Worm (Caenorhabditis elegans) whole organism, mixed stage, embryonic: ENCODE results near the gene rhgf-2.
A peak's percentile ranks its signal among the peaks of the same experiment; 100 is the strongest.

Source experiments
- M03D4.4 ChIP-seq: sonication (generic microtip); optimal IDR thresholded peaks from 2 replicates; lab custom pipeline; 2017; ENCODE audit warnings: mild to moderate bottlenecking, missing genetic modification characterization, missing compliant biosample characterization
- bed-3 ChIP-seq: fragments of 200-800 bp; sonication (Bioruptor generic); optimal IDR thresholded peaks from 3 replicates; lab custom pipeline; 2018; ENCODE audit warnings: mild to moderate bottlenecking, missing genetic modification characterization, moderate library complexity, missing compliant biosample characterization
- blmp-1 ChIP-seq: fragments of 150-350 bp; optimal IDR thresholded peaks from 2 replicates; lab custom pipeline; 2014; ENCODE audit warnings: missing biosample characterization, missing genetic modification characterization
- ceh-43 ChIP-seq: fragments of 200-800 bp; sonication (Bioruptor generic); optimal IDR thresholded peaks from 2 replicates; lab custom pipeline; 2018; ENCODE audit warnings: mild to moderate bottlenecking, missing genetic modification characterization, moderate library complexity, missing compliant biosample characterization
- ceh-83 ChIP-seq: fragments of 200-800 bp; sonication (Bioruptor generic); optimal IDR thresholded peaks from 2 replicates; lab custom pipeline; 2018; ENCODE audit warnings: mild to moderate bottlenecking, missing genetic modification characterization, missing compliant biosample characterization
- ces-1 ChIP-seq: fragments of 150-350 bp; optimal IDR thresholded peaks from 2 replicates; lab custom pipeline; 2014; ENCODE audit warnings: missing biosample characterization, missing genetic modification reagents, missing genetic modification characterization
- cnd-1 ChIP-seq: fragments of 200-800 bp; sonication (Bioruptor generic); optimal IDR thresholded peaks from 2 replicates; lab custom pipeline; 2018; ENCODE audit warnings: mild to moderate bottlenecking, missing genetic modification characterization, missing compliant biosample characterization
- drap-1 ChIP-seq: fragments of 200-800 bp; sonication (Bioruptor generic); optimal IDR thresholded peaks from 3 replicates; lab custom pipeline; 2018; ENCODE audit warnings: mild to moderate bottlenecking, missing genetic modification characterization, missing compliant biosample characterization
- elt-1 ChIP-seq: sonication (generic microtip); optimal IDR thresholded peaks from 2 replicates; lab custom pipeline; 2017; ENCODE audit warnings: missing genetic modification characterization, mild to moderate bottlenecking, missing compliant biosample characterization, antibody characterized with exemption, moderate library complexity, borderline replicate concordance; ENCODE audit not compliant: insufficient read depth
- elt-3 ChIP-seq: fragments of 150-350 bp; optimal IDR thresholded peaks from 2 replicates; lab custom pipeline; 2014; ENCODE audit warnings: missing biosample characterization, missing genetic modification characterization
- flh-1 ChIP-seq: fragments of 200-800 bp; sonication (Bioruptor generic); optimal IDR thresholded peaks from 2 replicates; lab custom pipeline; 2018; ENCODE audit warnings: mild to moderate bottlenecking, missing genetic modification characterization, moderate library complexity, missing compliant biosample characterization
- ham-2 ChIP-seq: fragments of 200-800 bp; sonication (Bioruptor generic); optimal IDR thresholded peaks from 2 replicates; lab custom pipeline; 2018; ENCODE audit warnings: mild to moderate bottlenecking, missing genetic modification characterization, missing compliant biosample characterization
- lin-13 ChIP-seq: fragments of 150-350 bp; optimal IDR thresholded peaks from 2 replicates; lab custom pipeline; 2014; ENCODE audit warnings: missing biosample characterization, missing genetic modification characterization
- lin-32 ChIP-seq: fragments of 200-800 bp; sonication (Bioruptor generic); optimal IDR thresholded peaks from 2 replicates; lab custom pipeline; 2018; ENCODE audit warnings: mild to moderate bottlenecking, missing genetic modification characterization, missing compliant biosample characterization
- lsy-2 ChIP-seq: fragments of 150-350 bp; optimal IDR thresholded peaks from 2 replicates; lab custom pipeline; 2014; ENCODE audit warnings: missing biosample characterization, missing genetic modification characterization
- mab-5 ChIP-seq: fragments of 150-350 bp; optimal IDR thresholded peaks from 2 replicates; lab custom pipeline; 2014; ENCODE audit warnings: missing biosample characterization, missing genetic modification characterization
- mep-1 ChIP-seq: fragments of 150-350 bp; optimal IDR thresholded peaks from 2 replicates; lab custom pipeline; 2017; ENCODE audit warnings: missing biosample characterization, missing genetic modification reagents, missing genetic modification characterization, inconsistent platforms
- mls-2 ChIP-seq: sonication (generic microtip); optimal IDR thresholded peaks from 2 replicates; lab custom pipeline; 2016; ENCODE audit warnings: mild to moderate bottlenecking, missing genetic modification characterization, moderate library complexity, missing compliant biosample characterization
- nhr-237 ChIP-seq: fragments of 150-350 bp; optimal IDR thresholded peaks from 2 replicates; lab custom pipeline; 2014; ENCODE audit warnings: missing biosample characterization, missing genetic modification characterization
- nhr-28 ChIP-seq: fragments of 150-350 bp; optimal IDR thresholded peaks from 2 replicates; lab custom pipeline; 2014; ENCODE audit warnings: missing biosample characterization, missing genetic modification characterization
- pha-4 ChIP-seq: fragments of 150-350 bp; optimal IDR thresholded peaks from 2 replicates; lab custom pipeline; 2018; ENCODE audit warnings: missing biosample characterization, missing genetic modification reagents, missing genetic modification characterization
- sem-2 ChIP-seq: fragments of 200-800 bp; sonication (Bioruptor generic); optimal IDR thresholded peaks from 2 replicates; lab custom pipeline; 2018; ENCODE audit warnings: mild to moderate bottlenecking, missing genetic modification characterization, missing compliant biosample characterization
- snpc-4 ChIP-seq: fragments of 150-350 bp; optimal IDR thresholded peaks from 2 replicates; lab custom pipeline; 2014; ENCODE audit warnings: missing biosample characterization, missing genetic modification characterization
- sptf-1 ChIP-seq: sonication (generic microtip); optimal IDR thresholded peaks from 2 replicates; lab custom pipeline; 2017; ENCODE audit warnings: mild to moderate bottlenecking, missing genetic modification characterization, moderate library complexity, missing compliant biosample characterization
- tbx-8 ChIP-seq: fragments of 200-800 bp; sonication (Bioruptor generic); optimal IDR thresholded peaks from 2 replicates; lab custom pipeline; 2018; ENCODE audit warnings: mild to moderate bottlenecking, missing genetic modification characterization, moderate library complexity, missing compliant biosample characterization
- unc-120 ChIP-seq: sonication (generic microtip); optimal IDR thresholded peaks from 2 replicates; lab custom pipeline; 2017; ENCODE audit warnings: missing genetic modification characterization, missing compliant biosample characterization; ENCODE audit not compliant: poor library complexity, severe bottlenecking
- unc-39 ChIP-seq: fragments of 150-350 bp; optimal IDR thresholded peaks from 2 replicates; lab custom pipeline; 2014; ENCODE audit warnings: missing biosample characterization, missing genetic modification characterization
- unc-62 ChIP-seq: fragments of 150-350 bp; optimal IDR thresholded peaks from 2 replicates; lab custom pipeline; 2014; ENCODE audit warnings: missing biosample characterization, missing genetic modification reagents, missing genetic modification characterization
- ztf-11 ChIP-seq: fragments of 150-350 bp; optimal IDR thresholded peaks from 2 replicates; lab custom pipeline; 2014; ENCODE audit warnings: missing biosample characterization, missing genetic modification characterization

rhgf-2 gene

ce11 chrII:4071075-4071474 lies 29.5 kb upstream of the rhgf-2 start:
- TF ChIP-seq flh-1 (GFP tag; lab: Kevin White, UChicago): no peak
- no peak for TF ChIP-seq bed-3 (GFP tag; lab: Kevin White, UChicago)
- no peak for TF ChIP-seq mep-1 (tag; lab: Kevin White, UChicago)
- TF ChIP-seq elt-3 (tag; lab: Kevin White, UChicago): no peak
- TF ChIP-seq ceh-43: no peak
- no peak for TF ChIP-seq blmp-1 (tag; lab: Kevin White, UChicago)
- no peak for TF ChIP-seq M03D4.4 (tag; lab: Kevin White, UChicago)
- no peak for TF ChIP-seq ztf-11
- TF ChIP-seq unc-39: no peak
- TF ChIP-seq lin-13 (tag; lab: Kevin White, UChicago): no peak
- no peak for TF ChIP-seq unc-62 (GFP tag; lab: Kevin White, UChicago)
- no peak for TF ChIP-seq mls-2 (tag; lab: Kevin White, UChicago)

DNA sequence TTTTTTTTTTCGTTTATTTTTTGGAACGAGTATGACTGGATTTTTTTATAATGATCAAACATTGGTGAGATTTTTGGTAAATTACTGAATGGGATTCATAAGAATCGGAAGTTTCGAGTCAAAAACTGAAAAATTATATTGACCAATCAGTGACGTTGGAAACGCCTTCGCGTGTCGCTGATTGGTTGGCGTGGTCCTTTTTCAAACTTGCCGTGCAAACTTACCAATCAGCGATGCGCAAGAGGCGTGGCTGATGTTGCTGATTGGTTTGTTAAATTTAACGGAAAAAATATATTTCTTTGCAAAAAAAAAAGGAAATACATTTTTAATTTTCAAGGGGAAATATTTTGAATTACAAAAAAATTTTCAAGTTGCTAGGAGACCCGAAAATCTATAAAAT lies 25.9 kb upstream of the rhgf-2 start:
- TF ChIP-seq lin-32 (GFP tag; lab: Kevin White, UChicago) (no peak), elt-1 (no peak), pha-4 (no peak), snpc-4 (tag; lab: Kevin White, UChicago) (no peak), nhr-237 (tag; lab: Kevin White, UChicago) (no peak), flh-1 (GFP tag; lab: Kevin White, UChicago) (no peak), ham-2 (GFP tag; lab: Kevin White, UChicago) (no peak), drap-1 (GFP tag; lab: Kevin White, UChicago) (no peak), sem-2 (GFP tag; lab: Kevin White, UChicago) (no peak), ceh-83 (GFP tag; lab: Kevin White, UChicago) (no peak), lsy-2 (no peak), sptf-1 (tag; lab: Kevin White, UChicago) (no peak), M03D4.4 (tag; lab: Kevin White, UChicago) (no peak), nhr-28 (no peak), tbx-8 (GFP tag; lab: Kevin White, UChicago) (no peak)

DNA sequence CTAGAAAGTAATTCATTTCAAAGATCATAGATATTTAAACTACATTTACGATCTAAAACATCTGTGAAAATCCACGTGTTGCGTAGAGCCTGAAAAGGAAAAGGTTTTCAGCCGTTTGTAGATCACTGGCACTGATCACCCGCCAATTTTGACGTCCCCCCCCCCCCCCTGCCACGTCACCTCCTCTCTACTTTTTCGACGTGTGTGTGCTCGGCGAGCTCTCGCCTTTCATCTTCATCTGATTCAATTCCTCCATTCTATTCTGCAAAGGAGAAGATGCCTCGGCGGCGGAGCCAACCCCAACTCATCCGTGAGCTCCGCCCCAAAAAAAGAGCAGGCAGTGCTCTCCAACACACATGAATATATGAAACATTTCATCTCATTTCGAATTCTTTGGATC lies 19.4 kb upstream of the rhgf-2 start:
- no peak for TF ChIP-seq ztf-11
- TF ChIP-seq lin-32 (GFP tag; lab: Kevin White, UChicago): no peak
- no peak for TF ChIP-seq mep-1 (tag; lab: Kevin White, UChicago)
- TF ChIP-seq snpc-4 (tag; lab: Kevin White, UChicago): no peak
- no peak for TF ChIP-seq blmp-1 (tag; lab: Kevin White, UChicago)
- no peak for TF ChIP-seq nhr-237 (tag; lab: Kevin White, UChicago)
- no peak for TF ChIP-seq mab-5
- no peak for TF ChIP-seq cnd-1 (tag; lab: Kevin White, UChicago)
- TF ChIP-seq unc-62 (GFP tag; lab: Kevin White, UChicago): no peak

- peak; percentile 19 for TF ChIP-seq ham-2 (GFP tag; lab: Kevin White, UChicago)
- TF ChIP-seq unc-62 (GFP tag; lab: Kevin White, UChicago): no peak
Observed at ce11 chrII:4081891-4082290, 18.7 kb upstream of the rhgf-2 start.

- no peak for TF ChIP-seq pha-4
- TF ChIP-seq blmp-1 (tag; lab: Kevin White, UChicago): no peak
- no peak for TF ChIP-seq unc-120
Observed at ce11 chrII:4082754-4083153, 17.8 kb upstream of the rhgf-2 start, which contains the start of gene R11F4.2. Gene R11F4.2 (plus strand): TSS chrII:4083054.

- TF ChIP-seq unc-62 (GFP tag; lab: Kevin White, UChicago) (no peak), lin-32 (GFP tag; lab: Kevin White, UChicago) (no peak), ham-2 (GFP tag; lab: Kevin White, UChicago) (no peak), ceh-43 (no peak), unc-120 (no peak), ces-1 (GFP tag; lab: Kevin White, UChicago) (no peak), lin-13 (tag; lab: Kevin White, UChicago) (no peak), M03D4.4 (tag; lab: Kevin White, UChicago) (no peak), nhr-237 (tag; lab: Kevin White, UChicago) (no peak), mep-1 (tag; lab: Kevin White, UChicago) (no peak), pha-4 (no peak), cnd-1 (tag; lab: Kevin White, UChicago) (no peak)
Observed at ce11 chrII:4085601-4086000, 15.0 kb upstream of the rhgf-2 start.
